Fruit fly (Drosophila melanogaster) whole organism, embryonic: ENCODE measurements around the gene Pde9.

Experiments used
- Adf1 ChIP-seq: fragments of 200-800 bp; sonication (Bioruptor generic); IDR thresholded peaks from 2 replicates; pipeline ENCODE4 v1.3.6; 2022; ENCODE audit warnings: missing biosample characterization, missing genetic modification characterization
- Asciz ChIP-seq: fragments of 200-800 bp; sonication (Bioruptor generic); optimal IDR thresholded peaks from 2 replicates; lab custom pipeline; 2017; ENCODE audit warnings: missing biosample characterization, mild to moderate bottlenecking, missing genetic modification characterization, missing genetic modification reagents
- Awh ChIP-seq: fragments of 200-800 bp; sonication (Bioruptor generic); IDR thresholded peaks from 2 replicates; pipeline ENCODE4, ENCODE4 v1.3.6; 2022; ENCODE audit warnings: missing biosample characterization, missing genetic modification characterization
- CG10209 ChIP-seq: fragments of 200-800 bp; sonication (Bioruptor generic); optimal IDR thresholded peaks from 3 replicates; lab custom pipeline; 2017; ENCODE audit warnings: missing biosample characterization, mild to moderate bottlenecking, missing genetic modification characterization, missing genetic modification reagents
- CG10543 ChIP-seq: fragments of 200-800 bp; sonication (Bioruptor generic); optimal IDR thresholded peaks from 3 replicates; lab custom pipeline; 2017; ENCODE audit warnings: missing biosample characterization, mild to moderate bottlenecking, missing genetic modification characterization, moderate library complexity
- CG10959 ChIP-seq: fragments of 200-800 bp; sonication (Bioruptor generic); IDR thresholded peaks from 2 replicates; pipeline ENCODE4 v1.3.6; 2022; ENCODE audit warnings: missing biosample characterization, missing genetic modification characterization
- CG10979 ChIP-seq: fragments of 200-800 bp; sonication (Bioruptor generic); optimal IDR thresholded peaks from 2 replicates; lab custom pipeline; 2018; ENCODE audit warnings: missing biosample characterization, mild to moderate bottlenecking, missing genetic modification characterization, moderate library complexity
- CG11247 ChIP-seq: fragments of 200-800 bp; sonication (Bioruptor generic); IDR thresholded peaks from 2 replicates; pipeline ENCODE4 v1.3.6; 2022; ENCODE audit warnings: missing biosample characterization, missing genetic modification characterization
- CG11560 ChIP-seq: fragments of 200-800 bp; sonication (Bioruptor generic); IDR thresholded peaks from 3 replicates; pipeline ENCODE4 v1.3.6; 2022; ENCODE audit warnings: missing biosample characterization, missing genetic modification characterization
- CG12391 ChIP-seq: fragments of 200-800 bp; sonication (Bioruptor generic); optimal IDR thresholded peaks from 3 replicates; lab custom pipeline; 2018; ENCODE audit warnings: missing biosample characterization, mild to moderate bottlenecking, missing genetic modification characterization, moderate library complexity
- CG12659 ChIP-seq: fragments of 200-800 bp; sonication (Bioruptor generic); optimal IDR thresholded peaks from 3 replicates; lab custom pipeline; 2017; ENCODE audit warnings: mild to moderate bottlenecking, missing biosample characterization, missing genetic modification reagents, missing genetic modification characterization
- CG15601 ChIP-seq: fragments of 200-800 bp; sonication (Bioruptor generic); optimal IDR thresholded peaks from 3 replicates; lab custom pipeline; 2019; ENCODE audit warnings: missing biosample characterization, mild to moderate bottlenecking, missing genetic modification characterization, moderate library complexity
- CG17328 ChIP-seq: fragments of 200-800 bp; sonication (Bioruptor generic); IDR thresholded peaks from 2 replicates; pipeline ENCODE4 v1.3.6; 2022; ENCODE audit warnings: missing biosample characterization, missing genetic modification characterization
- CG17802 ChIP-seq: fragments of 200-800 bp; sonication (Bioruptor generic); optimal IDR thresholded peaks from 2 replicates; lab custom pipeline; 2018; ENCODE audit warnings: missing biosample characterization, mild to moderate bottlenecking, missing genetic modification characterization, moderate library complexity
- CG17829 ChIP-seq: fragments of 200-800 bp; optimal IDR thresholded peaks from 2 replicates; lab custom pipeline; 2019; ENCODE audit warnings: missing biosample characterization, mild to moderate bottlenecking, missing genetic modification characterization, moderate library complexity
- CG2120 ChIP-seq: fragments of 200-800 bp; sonication (Bioruptor generic); optimal IDR thresholded peaks from 3 replicates; lab custom pipeline; 2016; ENCODE audit warnings: missing biosample characterization, missing genetic modification characterization
- CG2678 ChIP-seq: fragments of 200-800 bp; sonication (Bioruptor generic); optimal IDR thresholded peaks from 3 replicates; lab custom pipeline; 2019; ENCODE audit warnings: missing biosample characterization, mild to moderate bottlenecking, missing genetic modification characterization, moderate library complexity
- CG30403 ChIP-seq: fragments of 200-800 bp; sonication (Bioruptor generic); optimal IDR thresholded peaks from 3 replicates; lab custom pipeline; 2016; ENCODE audit warnings: missing biosample characterization, missing genetic modification characterization
- CG30431 ChIP-seq: fragments of 200-800 bp; sonication (Bioruptor generic); optimal IDR thresholded peaks from 2 replicates; lab custom pipeline; 2017; ENCODE audit warnings: missing biosample characterization, missing genetic modification characterization
- CG31365 ChIP-seq: fragments of 200-800 bp; sonication (Bioruptor generic); optimal IDR thresholded peaks from 2 replicates; lab custom pipeline; 2018; ENCODE audit warnings: missing biosample characterization, mild to moderate bottlenecking, missing genetic modification characterization
- CG34376 ChIP-seq: fragments of 200-800 bp; sonication (Bioruptor generic); optimal IDR thresholded peaks from 2 replicates; lab custom pipeline; 2018; ENCODE audit warnings: missing biosample characterization, mild to moderate bottlenecking, missing genetic modification characterization
- CG3995 ChIP-seq: fragments of 200-800 bp; sonication (Bioruptor generic); optimal IDR thresholded peaks from 3 replicates; lab custom pipeline; 2016; ENCODE audit warnings: missing biosample characterization, missing genetic modification characterization
- CG4282 ChIP-seq: fragments of 200-800 bp; sonication (Bioruptor generic); optimal IDR thresholded peaks from 2 replicates; lab custom pipeline; 2016; ENCODE audit warnings: missing biosample characterization, missing genetic modification characterization
- CG4360 ChIP-seq: fragments of 200-800 bp; sonication (Bioruptor generic); IDR thresholded peaks from 2 replicates; pipeline ENCODE4 v1.3.6; 2022; ENCODE audit warnings: missing biosample characterization, missing genetic modification characterization
- CG5245 ChIP-seq: fragments of 200-800 bp; sonication (Bioruptor generic); optimal IDR thresholded peaks from 3 replicates; lab custom pipeline; 2016; ENCODE audit warnings: missing biosample characterization, missing genetic modification characterization
- CG6254 ChIP-seq: fragments of 200-800 bp; sonication (Bioruptor generic); optimal IDR thresholded peaks from 3 replicates; lab custom pipeline; 2017; ENCODE audit warnings: mild to moderate bottlenecking, missing biosample characterization, missing genetic modification reagents, missing genetic modification characterization
- CG6813 ChIP-seq: fragments of 200-800 bp; sonication (Bioruptor generic); optimal IDR thresholded peaks from 2 replicates; lab custom pipeline; 2017; ENCODE audit warnings: missing biosample characterization, missing genetic modification characterization, mild to moderate bottlenecking, moderate library complexity, missing genetic modification reagents
- CG7963 ChIP-seq: fragments of 200-800 bp; sonication (Bioruptor generic); IDR thresholded peaks from 3 replicates; pipeline ENCODE4 v1.3.6; 2022; ENCODE audit warnings: missing biosample characterization, missing genetic modification characterization; ENCODE audit not compliant: partially characterized antibody
- CG8944 ChIP-seq: fragments of 200-800 bp; sonication (Bioruptor generic); optimal IDR thresholded peaks from 3 replicates; lab custom pipeline; 2016; ENCODE audit warnings: missing biosample characterization, missing genetic modification characterization
- Dfd ChIP-seq, 2 experiments: fragments of >200 bp; optimal IDR thresholded peaks; 2 replicates each; lab custom pipeline; 2017; ENCODE audit warnings: missing biosample characterization in 2 of 2, missing genetic modification characterization in 2 of 2
- Hmx ChIP-seq: fragments of 200-800 bp; sonication (Bioruptor generic); optimal IDR thresholded peaks from 2 replicates; lab custom pipeline; 2016; ENCODE audit warnings: missing biosample characterization, missing genetic modification characterization
- Jarid2 ChIP-seq: fragments of 200-800 bp; sonication (Bioruptor generic); optimal IDR thresholded peaks from 3 replicates; lab custom pipeline; 2017; ENCODE audit warnings: mild to moderate bottlenecking, missing biosample characterization, missing genetic modification reagents, missing genetic modification characterization
- Lhr ChIP-seq: fragments of 200-800 bp; sonication (Bioruptor generic); optimal IDR thresholded peaks from 3 replicates; lab custom pipeline; 2017; ENCODE audit warnings: mild to moderate bottlenecking, missing biosample characterization, missing genetic modification reagents, missing genetic modification characterization
- MBD-R2 ChIP-seq: fragments of 200-800 bp; sonication (Bioruptor generic); IDR thresholded peaks from 2 replicates; pipeline ENCODE4 v1.3.6; 2022; ENCODE audit warnings: missing biosample characterization, missing genetic modification characterization
- Six4 ChIP-seq: fragments of 200-800 bp; sonication (Bioruptor generic); optimal IDR thresholded peaks from 2 replicates; lab custom pipeline; 2016; ENCODE audit warnings: missing biosample characterization, missing genetic modification characterization
- exex ChIP-seq: fragments of 200-800 bp; sonication (Bioruptor generic); optimal IDR thresholded peaks from 4 replicates; lab custom pipeline; 2018; ENCODE audit warnings: missing biosample characterization, mild to moderate bottlenecking, missing genetic modification characterization, moderate library complexity
- gce ChIP-seq: fragments of 200-800 bp; sonication (Bioruptor generic); IDR thresholded peaks from 3 replicates; pipeline ENCODE4 v1.3.6; 2022; ENCODE audit warnings: missing biosample characterization, missing genetic modification characterization
- gsb-n ChIP-seq: fragments of 200-800 bp; sonication (Bioruptor generic); optimal IDR thresholded peaks from 3 replicates; lab custom pipeline; 2018; ENCODE audit warnings: missing biosample characterization, mild to moderate bottlenecking, missing genetic modification characterization
- h ChIP-seq: fragments of >200 bp; optimal IDR thresholded peaks from 2 replicates; lab custom pipeline; 2017
- pb ChIP-seq: fragments of 200-800 bp; sonication (Bioruptor generic); optimal IDR thresholded peaks from 3 replicates; lab custom pipeline; 2016; ENCODE audit warnings: missing biosample characterization, missing genetic modification characterization
- sens-2 ChIP-seq: fragments of 200-800 bp; sonication (Bioruptor generic); IDR thresholded peaks from 2 replicates; pipeline ENCODE4 v1.3.6; 2022; ENCODE audit warnings: missing biosample characterization, missing genetic modification characterization
- sisA ChIP-seq: fragments of 200-800 bp; sonication (Bioruptor generic); IDR thresholded peaks from 2 replicates; pipeline ENCODE4 v1.3.6; 2022; ENCODE audit warnings: missing biosample characterization, missing genetic modification characterization
- sqz ChIP-seq: fragments of 200-800 bp; sonication (Bioruptor generic); optimal IDR thresholded peaks from 3 replicates; lab custom pipeline; 2018; ENCODE audit warnings: missing biosample characterization, mild to moderate bottlenecking, missing genetic modification characterization
- ssp ChIP-seq: fragments of 200-800 bp; sonication (Bioruptor generic); IDR thresholded peaks from 2 replicates; pipeline ENCODE4 v1.3.6; 2022; ENCODE audit warnings: missing biosample characterization, missing genetic modification characterization
- tio ChIP-seq: fragments of 200-800 bp; sonication (Bioruptor generic); optimal IDR thresholded peaks from 2 replicates; lab custom pipeline; 2017; ENCODE audit warnings: missing biosample characterization, missing genetic modification characterization, inconsistent platforms
- toy ChIP-seq: fragments of 200-800 bp; sonication (Bioruptor generic); IDR thresholded peaks from 2 replicates; pipeline ENCODE4 v1.3.6; 2022; ENCODE audit warnings: missing biosample characterization, missing genetic modification characterization
- trh ChIP-seq: fragments of 200-800 bp; sonication (Bioruptor generic); optimal IDR thresholded peaks from 2 replicates; lab custom pipeline; 2016; ENCODE audit warnings: missing biosample characterization, missing genetic modification characterization
- tx ChIP-seq: fragments of 200-800 bp; sonication (Bioruptor generic); optimal IDR thresholded peaks from 2 replicates; lab custom pipeline; 2016; ENCODE audit warnings: missing biosample characterization, missing genetic modification characterization
- zen ChIP-seq: fragments of 200-800 bp; sonication (Bioruptor generic); optimal IDR thresholded peaks from 3 replicates; lab custom pipeline; 2018; ENCODE audit warnings: missing biosample characterization, mild to moderate bottlenecking, missing genetic modification characterization, moderate library complexity
- zfh2 ChIP-seq: fragments of 200-800 bp; sonication (Bioruptor generic); optimal IDR thresholded peaks from 2 replicates; lab custom pipeline; 2016; ENCODE audit warnings: missing biosample characterization, missing genetic modification characterization

Pde9 gene

dm6 chrX:12909577-12910426 lies 12.7 kb upstream of the Pde9 start, which contains the start of the genes Brms1 and CG4645 (continued):
- no peak for TF ChIP-seq CG10959 (GFP tag; lab: Robert Waterston, UW)
- no peak for TF ChIP-seq pb (GFP tag; lab: Kevin White, UChicago)
- peak; percentile 28 for TF ChIP-seq CG10979 (tag; lab: Kevin White, UChicago)
- TF ChIP-seq sisA (GFP tag; lab: Robert Waterston, UW) = 0 out of 2 replicates have a peak, but pooled peaks have one; percentile 5
- peak; percentile 2 for TF ChIP-seq CG3995 (GFP tag; lab: Kevin White, UChicago)
- TF ChIP-seq CG12659 = peak; percentile 72
- peak; percentile 44 for TF ChIP-seq CG17829 (tag; lab: Kevin White, UChicago)
- peak; percentile 79 for TF ChIP-seq CG30403 (GFP tag; lab: Kevin White, UChicago)
- TF ChIP-seq Six4 = peak; percentile 24
- peak; percentile 14 for TF ChIP-seq CG34376
- TF ChIP-seq CG6813 = no peak
- no peak for TF ChIP-seq CG5245 (GFP tag; lab: Kevin White, UChicago)
- no peak for TF ChIP-seq CG30431 (GFP tag; lab: Kevin White, UChicago)
- peak; percentile 35 for TF ChIP-seq MBD-R2 (GFP tag; lab: Robert Waterston, UW)
- peak; percentile 20 for TF ChIP-seq Lhr (GFP tag; lab: Kevin White, UChicago)
- TF ChIP-seq Asciz = no peak
- no peak for TF ChIP-seq CG4282 (GFP tag; lab: Kevin White, UChicago)
- TF ChIP-seq CG12391 = peak; percentile 69
- TF ChIP-seq tx (GFP tag; lab: Kevin White, UChicago) = no peak
- TF ChIP-seq gce = no peak
- no peak for TF ChIP-seq CG11560
- 0 out of 3 replicates have a peak, but pooled peaks have one; percentile 15 for TF ChIP-seq CG7963
- no peak for TF ChIP-seq Hmx (GFP tag; lab: Kevin White, UChicago)
- no peak for TF ChIP-seq Jarid2 (GFP tag; lab: Kevin White, UChicago)
- no peak for TF ChIP-seq sens-2 (GFP tag; lab: Robert Waterston, UW)
- no peak for TF ChIP-seq h (lab: Kevin White, UChicago)
- TF ChIP-seq CG4360 (GFP tag; lab: Robert Waterston, UW) = no peak
- peak; percentile 48; the same call in 1 of the 2 replicates for TF ChIP-seq ssp (GFP tag; lab: Robert Waterston, UW)
- no peak; the same call in 1 of the 2 replicates for TF ChIP-seq Adf1 (GFP tag; lab: Robert Waterston, UW)
- no peak for TF ChIP-seq CG17328 (GFP tag; lab: Robert Waterston, UW)
- peak; percentile 57 for TF ChIP-seq zfh2
- no peak for TF ChIP-seq sqz (GFP tag; lab: Kevin White, UChicago)
- no peak for TF ChIP-seq CG6254 (GFP tag; lab: Kevin White, UChicago)
- peak; percentile 25 for TF ChIP-seq exex (tag; lab: Kevin White, UChicago)
- TF ChIP-seq CG31365 = no peak
- TF ChIP-seq CG2120 (GFP tag; lab: Kevin White, UChicago) = peak; percentile 58
- no peak for TF ChIP-seq CG17802
- no peak for TF ChIP-seq Dfd (GFP tag; optimal IDR thresholded peaks at IDR 0.05; lab: Kevin White, UChicago)
- TF ChIP-seq toy (GFP tag; lab: Robert Waterston, UW) = no peak
- TF ChIP-seq tio (GFP tag; lab: Kevin White, UChicago) = no peak
- TF ChIP-seq CG10209 (GFP tag; lab: Kevin White, UChicago) = peak; percentile 56
- peak; percentile 19; the same call in 1 of the 2 replicates for TF ChIP-seq CG11247
- no peak for TF ChIP-seq trh
- no peak for TF ChIP-seq Awh (GFP tag; lab: Robert Waterston, UW)
- no peak for TF ChIP-seq zen (tag; lab: Kevin White, UChicago)
- TF ChIP-seq CG2678 (tag; lab: Kevin White, UChicago) = peak; percentile 66
- peak; percentile 35 for TF ChIP-seq CG15601 (tag; lab: Kevin White, UChicago)
- TF ChIP-seq gsb-n = peak; percentile 17
- TF ChIP-seq CG10543 (GFP tag; lab: Kevin White, UChicago) = peak; percentile 70
- no peak for TF ChIP-seq CG8944 (GFP tag; lab: Kevin White, UChicago)
